Fruit fly (Drosophila melanogaster) whole organism, embryonic: ENCODE results near the gene lectin-37Db.

Experiments
- Abd-B ChIP-seq: fragments of 200-800 bp; sonication (Bioruptor generic); optimal IDR thresholded peaks from 2 replicates; lab custom pipeline; 2018; ENCODE audit warnings: missing biosample characterization, mild to moderate bottlenecking, missing genetic modification characterization, moderate library complexity
- CG13123 ChIP-seq: fragments of 200-800 bp; sonication (Bioruptor generic); optimal IDR thresholded peaks from 2 replicates; lab custom pipeline; 2016; ENCODE audit warnings: missing biosample characterization, missing genetic modification characterization
- CG14667 ChIP-seq: fragments of 200-800 bp; sonication (Bioruptor generic); IDR thresholded peaks from 2 replicates; pipeline ENCODE4 v1.3.6; 2022; ENCODE audit warnings: missing biosample characterization, missing genetic modification characterization
- CG30431 ChIP-seq: fragments of 200-800 bp; sonication (Bioruptor generic); optimal IDR thresholded peaks from 2 replicates; lab custom pipeline; 2017; ENCODE audit warnings: missing biosample characterization, missing genetic modification characterization
- Fer2 ChIP-seq: fragments of 200-800 bp; sonication (Bioruptor generic); optimal IDR thresholded peaks from 2 replicates; lab custom pipeline; 2018; ENCODE audit warnings: missing biosample characterization, mild to moderate bottlenecking, missing genetic modification characterization, moderate library complexity
- Hr39 ChIP-seq: fragments of >200 bp; optimal IDR thresholded peaks from 2 replicates; lab custom pipeline; 2017
- Med ChIP-seq: fragments of 200-800 bp; sonication (Bioruptor generic); peaks from one replicate; lab custom pipeline; 2016; ENCODE audit warnings: missing biosample characterization, missing genetic modification characterization, mild to moderate bottlenecking, inconsistent platforms, moderate library complexity
- Sox100B ChIP-seq: fragments of 200-800 bp; sonication (Bioruptor generic); optimal IDR thresholded peaks from 3 replicates; lab custom pipeline; 2018; ENCODE audit warnings: missing biosample characterization, mild to moderate bottlenecking, missing genetic modification characterization
- Sry-β ChIP-seq: fragments of 200-800 bp; sonication (Bioruptor generic); optimal IDR thresholded peaks from 2 replicates; lab custom pipeline; 2018; ENCODE audit warnings: missing biosample characterization, mild to moderate bottlenecking, missing genetic modification characterization, moderate library complexity
- Vsx1 ChIP-seq: fragments of 200-800 bp; sonication (Bioruptor generic); optimal IDR thresholded peaks from 2 replicates; lab custom pipeline; 2017; ENCODE audit warnings: missing biosample characterization, mild to moderate bottlenecking, missing genetic modification characterization, missing genetic modification reagents
- pros ChIP-seq: fragments of 200-800 bp; sonication (Bioruptor generic); optimal IDR thresholded peaks from 3 replicates; lab custom pipeline; 2019; ENCODE audit warnings: missing biosample characterization, mild to moderate bottlenecking, missing genetic modification characterization, moderate library complexity
- pzg ChIP-seq: fragments of 200-800 bp; sonication (Bioruptor generic); optimal IDR thresholded peaks from 3 replicates; lab custom pipeline; 2018; ENCODE audit warnings: missing biosample characterization, mild to moderate bottlenecking, missing genetic modification characterization, moderate library complexity
- sna ChIP-seq: fragments of 200-800 bp; sonication (Bioruptor generic); IDR thresholded peaks from 2 replicates; pipeline ENCODE4 v1.3.6; 2022; ENCODE audit warnings: missing biosample characterization, missing genetic modification characterization; ENCODE audit not compliant: partially characterized antibody
- vnd ChIP-seq: fragments of 200-800 bp; sonication (Bioruptor generic); IDR thresholded peaks from 3 replicates; pipeline ENCODE4 v1.3.6; 2022; ENCODE audit warnings: missing biosample characterization, missing genetic modification characterization; ENCODE audit not compliant: partially characterized antibody

DNA sequence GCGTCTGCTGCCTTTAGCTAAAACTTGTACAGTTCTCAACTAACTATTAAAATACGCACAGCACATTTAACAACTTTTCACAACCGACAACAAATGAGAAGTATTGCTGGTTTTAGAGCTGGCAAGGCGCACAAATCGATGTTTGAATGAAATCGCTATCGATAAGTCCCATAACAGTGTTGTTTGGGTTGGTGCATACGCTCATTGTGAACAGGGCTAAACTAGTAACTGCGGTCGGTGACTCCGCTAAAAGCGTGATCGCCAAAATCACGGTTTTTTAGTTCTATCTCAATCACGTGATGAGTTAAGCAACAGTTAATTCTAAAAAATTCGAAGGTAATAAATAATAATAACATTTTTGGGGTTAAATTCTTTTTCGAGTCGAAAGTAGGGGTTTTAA, 34.5 kb downstream of the lectin-37Db start, which contains the start of gene Top2:
- TF ChIP-seq Fer2 (no peak), CG14667 (GFP tag; lab: Robert Waterston, UW) (no peak), Vsx1 (GFP tag; lab: Kevin White, UChicago) (no peak), Sox100B (no peak), Abd-B (peak; percentile 70), CG30431 (GFP tag; lab: Kevin White, UChicago) (no peak), vnd (GFP tag; lab: Robert Waterston, UW) (peak; percentile 77), Med (peak; percentile 92), pzg (GFP tag; lab: Kevin White, UChicago) (peak; percentile 97), pros (GFP tag; lab: Kevin White, UChicago) (no peak), Sry-β (GFP tag; lab: Kevin White, UChicago) (peak; percentile 50), CG13123 (GFP tag; lab: Kevin White, UChicago) (peak; percentile 47), Hr39 (lab: Kevin White, UChicago) (no peak), sna (peak; percentile 44)
